Worm (Caenorhabditis elegans) whole organism, L4/young adult: ENCODE measurements around the gene R13H7.2.
"Not testable (repeated sequence)": the region's sequence is repeated elsewhere in the genome, so short reads cannot be mapped to it uniquely, and the experiment has no call there.

Experiments
- W03F9.2 ChIP-seq: fragments of 150-350 bp; optimal IDR thresholded peaks from 2 replicates; lab custom pipeline; 2014; ENCODE audit warnings: missing biosample characterization, missing genetic modification characterization
- dao-5 ChIP-seq: sonication (generic microtip); optimal IDR thresholded peaks from 2 replicates; lab custom pipeline; 2016; ENCODE audit warnings: missing genotype, missing genetic modification characterization, moderate library complexity, missing compliant biosample characterization
- him-1 ChIP-seq: sonication (generic microtip); optimal IDR thresholded peaks from 2 replicates; lab custom pipeline; 2016; ENCODE audit warnings: missing genotype, missing genetic modification reagents, missing genetic modification characterization, missing compliant biosample characterization

R13H7.2 gene

ce11 chrIV:6852727-6853126, 6.4 kb downstream of the R13H7.2 start:
- TF ChIP-seq him-1 (tag; lab: Kevin White, UChicago), result no peak
- no peak for TF ChIP-seq dao-5 (tag; lab: Kevin White, UChicago)

- TF ChIP-seq dao-5 (tag; lab: Kevin White, UChicago), result no peak
- no peak for TF ChIP-seq him-1 (tag; lab: Kevin White, UChicago)
- TF ChIP-seq W03F9.2, result no peak
Observed at ce11 chrIV:6842470-6843008, 16.6 kb downstream of the R13H7.2 start, which contains the start of gene lip-1. Gene lip-1 (plus strand): TSS chrIV:6842958.

- no peak for TF ChIP-seq W03F9.2
- no peak for TF ChIP-seq dao-5 (tag; lab: Kevin White, UChicago)
- no peak for TF ChIP-seq him-1 (tag; lab: Kevin White, UChicago)
Observed at ce11 chrIV:6841562-6842282, 17.4 kb downstream of the R13H7.2 start.

- TF ChIP-seq W03F9.2, result peak; percentile 66
- peak; percentile 63 for TF ChIP-seq him-1 (tag; lab: Kevin White, UChicago)
- no peak for TF ChIP-seq dao-5 (tag; lab: Kevin White, UChicago)
Observed at ce11 chrIV:6839091-6839522, 20.1 kb downstream of the R13H7.2 start.

ce11 chrIV:6836769-6837168, 22.4 kb downstream of the R13H7.2 start:
- TF ChIP-seq him-1 (tag; lab: Kevin White, UChicago), result no peak
- no peak for TF ChIP-seq dao-5 (tag; lab: Kevin White, UChicago)
- no peak for TF ChIP-seq W03F9.2

- TF ChIP-seq him-1 (tag; lab: Kevin White, UChicago) (no peak), W03F9.2 (no peak), dao-5 (tag; lab: Kevin White, UChicago) (no peak)
Observed at ce11 chrIV:6834705-6835104, 24.5 kb downstream of the R13H7.2 start.

ce11 chrIV:6833617-6834016, 25.6 kb downstream of the R13H7.2 start:
- TF ChIP-seq W03F9.2, result no peak
- no peak for TF ChIP-seq dao-5 (tag; lab: Kevin White, UChicago)
- TF ChIP-seq him-1 (tag; lab: Kevin White, UChicago), result no peak

- TF ChIP-seq W03F9.2, result no peak
- TF ChIP-seq him-1 (tag; lab: Kevin White, UChicago), result no peak
- TF ChIP-seq dao-5 (tag; lab: Kevin White, UChicago), result no peak
Observed at ce11 chrIV:6832194-6832593, 27.0 kb downstream of the R13H7.2 start.

- TF ChIP-seq dao-5 (tag; lab: Kevin White, UChicago) (no peak), W03F9.2 (no peak), him-1 (tag; lab: Kevin White, UChicago) (no peak)
Observed at ce11 chrIV:6829902-6830301, 29.3 kb downstream of the R13H7.2 start, which contains the start of gene H20E11.1. Gene H20E11.1 (plus strand): TSS chrIV:6830145.

ce11 chrIV:6827477-6827876, 31.7 kb downstream of the R13H7.2 start, which contains the start of gene H20E11.2:
Gene H20E11.2 (plus strand): TSS chrIV:6827777.
- TF ChIP-seq dao-5 (tag; lab: Kevin White, UChicago); him-1 (tag; lab: Kevin White, UChicago); W03F9.2: not testable (repeated sequence)

ce11 chrIV:6824622-6825021, 34.5 kb downstream of the R13H7.2 start, which contains the start of gene H20E11.3:
Gene H20E11.3 (plus strand): TSS chrIV:6824816.
- no peak for TF ChIP-seq W03F9.2

- TF ChIP-seq him-1 (tag; lab: Kevin White, UChicago) (no peak), dao-5 (tag; lab: Kevin White, UChicago) (no peak), W03F9.2 (no peak)
Observed at ce11 chrIV:6822406-6822805, 36.8 kb downstream of the R13H7.2 start, which contains the start of gene C17H12.6. Gene C17H12.6 (minus strand): TSS chrIV:6822506.

ce11 chrIV:6821709-6822108, 37.5 kb downstream of the R13H7.2 start:
- no peak for TF ChIP-seq dao-5 (tag; lab: Kevin White, UChicago)
- TF ChIP-seq him-1 (tag; lab: Kevin White, UChicago), result no peak
- TF ChIP-seq W03F9.2, result no peak

ce11 chrIV:6818369-6818768, 40.8 kb downstream of the R13H7.2 start, which contains the start of gene C17H12.8:
Gene C17H12.8 (plus strand): TSS chrIV:6818703.
- TF ChIP-seq W03F9.2 (no peak), dao-5 (tag; lab: Kevin White, UChicago) (no peak), him-1 (tag; lab: Kevin White, UChicago) (no peak)
